Fruit fly (Drosophila melanogaster): ENCODE measurements around the gene CG14834.

CG14834 gene

DNA sequence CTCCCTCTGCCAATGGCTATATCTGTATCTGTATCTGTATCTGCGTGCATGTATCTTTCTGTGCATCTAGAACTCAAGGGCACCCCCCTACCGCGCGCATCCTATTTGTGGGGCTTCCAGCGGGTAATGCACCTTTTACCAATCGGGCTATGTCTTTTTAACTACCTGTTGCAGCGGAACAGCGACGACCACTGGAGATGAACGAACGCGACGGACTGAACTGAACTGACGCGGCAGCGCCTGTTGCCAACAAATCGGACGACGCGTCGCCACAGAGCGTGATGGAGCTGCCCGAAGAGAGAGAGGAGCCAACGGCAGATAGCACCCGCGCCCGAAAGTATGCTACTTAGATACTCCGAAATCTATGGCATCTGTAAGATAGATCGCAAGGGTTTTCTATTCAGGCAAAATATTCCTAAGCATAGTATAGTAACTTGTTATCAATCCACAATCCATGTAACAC, 1.9 kb downstream of the CG14834 start, which contains the start of gene Cln7 (continued):
- TF ChIP-seq Kr (GFP tag; optimal IDR thresholded peaks at IDR 0.05) (no peak), GATAe (GFP tag; conservative IDR thresholded peaks at IDR 0.05) (no peak), oc (tag; optimal IDR thresholded peaks at IDR 0.05) (no peak), CG8281 (tag; optimal IDR thresholded peaks at IDR 0.05) (no peak), klu (GFP tag; IDR thresholded peaks at IDR 0.05) (no peak), CG9437 (GFP tag; optimal IDR thresholded peaks at IDR 0.05) (no peak), CG11398 (GFP tag; optimal IDR thresholded peaks at IDR 0.05) (peak; percentile 26), ato (GFP tag; IDR thresholded peaks at IDR 0.05; ENCODE audit: partially characterized antibody) (peak; percentile 41; the same call in 1 of the 2 replicates), pnt (GFP tag; optimal IDR thresholded peaks at IDR 0.05) (no peak), eyg (GFP tag; optimal IDR thresholded peaks at IDR 0.05) (no peak), zfh2 (GFP tag; optimal IDR thresholded peaks at IDR 0.05) (no peak), da (GFP tag; optimal IDR thresholded peaks at IDR 0.05) (peak; percentile 30), CG15011 (GFP tag; optimal IDR thresholded peaks at IDR 0.05) (no peak), zen2 (GFP tag; IDR thresholded peaks at IDR 0.05; ENCODE audit: partially characterized antibody) (no peak), tap (tag; optimal IDR thresholded peaks at IDR 0.05) (no peak), dmrt11E (tag; optimal IDR thresholded peaks at IDR 0.05) (no peak), CG18619 (GFP tag; optimal IDR thresholded peaks at IDR 0.05) (no peak), CG1602 (GFP tag; optimal IDR thresholded peaks at IDR 0.05) (no peak), dysf (GFP tag; IDR thresholded peaks at IDR 0.05) (no peak; the same call in 2 of the 3 replicates), CG33557 (GFP tag; optimal IDR thresholded peaks at IDR 0.05) (no peak), crc (GFP tag; optimal IDR thresholded peaks at IDR 0.05) (no peak), tna (GFP tag; IDR thresholded peaks at IDR 0.05; ENCODE audit: partially characterized antibody) (peak; percentile 57; the same call in 1 of the 2 replicates), CG7987 (GFP tag; optimal IDR thresholded peaks at IDR 0.05) (peak; percentile 53), vfl (GFP tag; optimal IDR thresholded peaks at IDR 0.05) (no peak), H2.0 (GFP tag; IDR thresholded peaks at IDR 0.05) (no peak), CG8944 (GFP tag; optimal IDR thresholded peaks at IDR 0.05) (no peak)

DNA sequence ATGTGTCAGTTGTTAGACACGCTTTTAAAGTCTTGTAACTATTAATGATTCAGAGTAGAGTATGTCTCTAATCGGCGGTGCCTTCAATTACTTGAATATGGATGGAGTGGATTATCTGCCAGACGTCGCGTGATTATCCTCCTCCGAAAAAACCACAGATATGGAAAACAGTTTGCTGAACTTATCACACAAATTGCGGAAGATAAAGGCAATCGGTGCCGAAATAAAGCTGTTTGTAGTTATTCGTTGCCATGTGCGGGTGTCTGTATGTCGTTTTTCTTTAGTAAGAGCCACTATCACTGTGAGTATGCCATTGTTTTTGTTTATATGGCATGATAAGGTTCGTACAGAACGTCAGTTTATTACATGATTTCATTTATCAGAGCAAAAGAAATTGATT, 2.9 kb downstream of the CG14834 start:
- peak; percentile 69 for TF ChIP-seq CG15479 (GFP tag; optimal IDR thresholded peaks at IDR 0.05)
- no peak for TF ChIP-seq Trl (optimal IDR thresholded peaks at IDR 0.05)
- no peak for TF ChIP-seq Trl (GFP tag; optimal IDR thresholded peaks at IDR 0.05)
- peak; percentile 8 for TF ChIP-seq lab (GFP tag; optimal IDR thresholded peaks at IDR 0.05)
- TF ChIP-seq Usf (GFP tag; optimal IDR thresholded peaks at IDR 0.05): no peak
- TF ChIP-seq Side (GFP tag; optimal IDR thresholded peaks at IDR 0.05): no peak
- no peak for TF ChIP-seq stwl (tag; optimal IDR thresholded peaks at IDR 0.05)
- TF ChIP-seq pb (GFP tag; optimal IDR thresholded peaks at IDR 0.05): no peak
- no peak for TF ChIP-seq CG3995 (GFP tag; optimal IDR thresholded peaks at IDR 0.05)
- TF ChIP-seq CG2678 (tag; optimal IDR thresholded peaks at IDR 0.05): no peak
- peak; percentile 96 for TF ChIP-seq exex (tag; optimal IDR thresholded peaks at IDR 0.05)
- no peak for TF ChIP-seq Eip74EF (GFP tag; optimal IDR thresholded peaks at IDR 0.05)
- TF ChIP-seq btn (GFP tag; optimal IDR thresholded peaks at IDR 0.05): no peak
- TF ChIP-seq CG13296 (GFP tag; optimal IDR thresholded peaks at IDR 0.05): peak; percentile 17
- TF ChIP-seq sug (tag; optimal IDR thresholded peaks at IDR 0.05): peak; percentile 38
- peak in 1 of 2 experiments; percentile 24 for TF ChIP-seq Pdp1 (GFP tag; optimal IDR thresholded peaks at IDR 0.05)
- TF ChIP-seq cwo (GFP tag; optimal IDR thresholded peaks at IDR 0.05): peak; percentile 68
- peak; percentile 91 for TF ChIP-seq mirr (GFP tag; optimal IDR thresholded peaks at IDR 0.05)
- TF ChIP-seq Fer3 (tag; optimal IDR thresholded peaks at IDR 0.05): no peak
- no peak for TF ChIP-seq lov (optimal IDR thresholded peaks at IDR 0.05)
- TF ChIP-seq lov (GFP tag; IDR thresholded peaks at IDR 0.05): no peak
- peak; percentile 77 for TF ChIP-seq CG34376 (GFP tag; optimal IDR thresholded peaks at IDR 0.05)
- TF ChIP-seq dan (GFP tag; IDR thresholded peaks at IDR 0.05): no peak
